Fruit fly (Drosophila melanogaster): ENCODE measurements around the gene CG34355.

CG34355 gene

DNA sequence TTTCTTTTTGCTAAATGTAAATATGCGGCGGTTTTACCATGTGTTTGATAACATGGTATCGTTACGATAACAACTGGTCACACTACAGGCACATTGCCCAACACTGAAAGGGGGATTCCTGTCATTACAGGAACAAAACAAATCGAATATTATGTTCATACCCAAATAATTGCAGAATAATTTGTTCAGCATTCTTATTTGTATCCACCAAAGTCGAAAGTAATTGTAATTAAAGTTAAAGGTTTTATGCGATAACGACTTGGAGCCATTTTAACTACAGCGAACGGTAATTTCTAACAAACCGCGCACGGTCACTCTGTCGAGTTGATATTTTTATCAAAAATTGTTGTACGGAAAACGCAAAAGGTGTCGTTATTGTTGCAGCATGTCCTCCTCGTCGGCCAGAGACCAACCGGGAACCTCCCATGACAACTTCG lies 36.2 kb upstream of the CG34355 start, which contains the start of the genes CG10214 and CG10375 (continued):
- TF ChIP-seq Ptx1 (GFP tag; IDR thresholded peaks at IDR 0.05) (peak; percentile 67), grau (tag; optimal IDR thresholded peaks at IDR 0.05) (peak; percentile 74), Asciz (GFP tag; optimal IDR thresholded peaks at IDR 0.05) (no peak), Sry-β (GFP tag; optimal IDR thresholded peaks at IDR 0.05) (no peak), phol (tag; optimal IDR thresholded peaks at IDR 0.05) (peak; percentile 98), dmrt11E (tag; optimal IDR thresholded peaks at IDR 0.05) (peak; percentile 64), Xrp1 (GFP tag; IDR thresholded peaks at IDR 0.05) (peak; percentile 62; the same call in 1 of the 2 replicates), jigr1 (GFP tag; IDR thresholded peaks at IDR 0.05) (no peak), CG17186 (GFP tag; optimal IDR thresholded peaks at IDR 0.05) (peak; percentile 80), Rx (GFP tag; IDR thresholded peaks at IDR 0.05) (peak; percentile 59), inv (GFP tag; IDR thresholded peaks at IDR 0.05; ENCODE audit: partially characterized antibody) (no peak), gro (GFP tag; optimal IDR thresholded peaks at IDR 0.05) (peak; percentile 80), ems (GFP tag; optimal IDR thresholded peaks at IDR 0.05) (peak; percentile 84), CG32532 (GFP tag; IDR thresholded peaks at IDR 0.05) (peak; percentile 59; the same call in 1 of the 2 replicates), CG30020 (tag; optimal IDR thresholded peaks at IDR 0.05) (peak; percentile 75), sd (tag; optimal IDR thresholded peaks at IDR 0.05) (peak; percentile 71), chif (GFP tag; optimal IDR thresholded peaks at IDR 0.05) (peak; percentile 80 to 82), tup (GFP tag; optimal IDR thresholded peaks at IDR 0.05) (peak; percentile 46), Hmr (GFP tag; optimal IDR thresholded peaks at IDR 0.05) (peak; percentile 83), CG2116 (GFP tag; optimal IDR thresholded peaks at IDR 0.05) (peak; percentile 69), CG12155 (GFP tag; optimal IDR thresholded peaks at IDR 0.05) (peak; percentile 82), shn (GFP tag; optimal IDR thresholded peaks at IDR 0.05) (peak; percentile 83), CG12659 (GFP tag; optimal IDR thresholded peaks at IDR 0.05) (peak; percentile 92), CG7928 (GFP tag; optimal IDR thresholded peaks at IDR 0.05) (peak; percentile 11), Gsc (GFP tag; IDR thresholded peaks at IDR 0.05) (no peak), B-H2 (GFP tag; optimal IDR thresholded peaks at IDR 0.05) (peak; percentile 53), pnt (GFP tag; optimal IDR thresholded peaks at IDR 0.05) (peak; percentile 54), CG3847 (GFP tag; IDR thresholded peaks at IDR 0.05) (peak; percentile 82), rib (GFP tag; IDR thresholded peaks at IDR 0.05) (no peak), dan (GFP tag; IDR thresholded peaks at IDR 0.05) (no peak), crp (GFP tag; optimal IDR thresholded peaks at IDR 0.05) (peak in 1 of 2 experiments; percentile 78), CHES-1-like (GFP tag; optimal IDR thresholded peaks at IDR 0.05) (peak; percentile 90), cas (GFP tag; IDR thresholded peaks at IDR 0.05) (0 out of 2 replicates have a peak, but pooled peaks have one; percentile 38), lmd (GFP tag; IDR thresholded peaks at IDR 0.05) (peak; percentile 65), CG5180 (GFP tag; optimal IDR thresholded peaks at IDR 0.05) (no peak), MESR4 (GFP tag; optimal IDR thresholded peaks at IDR 0.05) (peak; percentile 83), CG9215 (GFP tag; IDR thresholded peaks at IDR 0.05) (peak; percentile 57; the same call in 1 of the 2 replicates), CG4730 (GFP tag; IDR thresholded peaks at IDR 0.05) (no peak), Ets65A (GFP tag) (peak; percentile 97), sens-2 (GFP tag; IDR thresholded peaks at IDR 0.05) (no peak), fd3F (GFP tag; optimal IDR thresholded peaks at IDR 0.05) (peak; percentile 42), Max (GFP tag; optimal IDR thresholded peaks at IDR 0.05) (peak; percentile 94), CG1832 (GFP tag; optimal IDR thresholded peaks at IDR 0.05) (no peak), CG11723 (GFP tag; optimal IDR thresholded peaks at IDR 0.05) (no peak), CG10321 (GFP tag; IDR thresholded peaks at IDR 0.05) (no peak), CG18262 (tag; optimal IDR thresholded peaks at IDR 0.05) (peak; percentile 64), ssp (GFP tag; IDR thresholded peaks at IDR 0.05) (peak; percentile 51; the same call in 1 of the 2 replicates), CG6175 (GFP tag; IDR thresholded peaks at IDR 0.05) (no peak), CG7357 (GFP tag; IDR thresholded peaks at IDR 0.05) (no peak; the same call in 2 of the 3 replicates), zen (tag; optimal IDR thresholded peaks at IDR 0.05) (peak; percentile 78), CG7372 (GFP tag; IDR thresholded peaks at IDR 0.05) (peak; percentile 45; the same call in 1 of the 2 replicates)

Measured in whole organism, embryonic.